Fruit fly (Drosophila melanogaster): ENCODE measurements around the gene CG7987.

DNA sequence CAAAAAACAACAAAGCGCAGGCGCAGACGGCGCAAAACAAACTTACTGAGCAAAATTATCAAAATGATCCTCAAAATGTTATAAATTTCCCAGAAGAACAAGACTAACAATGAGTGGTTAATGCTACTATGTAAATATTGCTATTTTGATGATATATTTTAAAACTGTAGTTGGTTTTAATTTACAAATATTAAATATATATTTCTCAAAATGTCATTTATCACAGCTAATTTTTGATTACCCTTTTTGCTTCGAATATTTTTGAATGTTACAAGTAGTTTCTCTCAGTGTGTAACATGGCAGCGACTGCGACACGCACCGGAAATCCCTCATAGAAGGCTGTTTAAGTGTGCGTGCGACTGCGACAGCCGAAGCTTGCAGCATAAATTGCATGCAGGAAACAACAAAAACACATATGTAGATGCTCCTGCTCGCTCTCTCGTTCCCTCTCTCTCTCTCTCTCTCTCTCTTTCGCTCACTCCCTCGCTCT, 22.3 kb upstream of the CG7987 start:
- TF ChIP-seq toe (GFP tag; optimal IDR thresholded peaks at IDR 0.05), result no peak
- TF ChIP-seq bab1 (GFP tag; optimal IDR thresholded peaks at IDR 0.05), result no peak
- TF ChIP-seq CG5204 (GFP tag; optimal IDR thresholded peaks at IDR 0.05), result no peak
- TF ChIP-seq kay (GFP tag; ENCODE audit: borderline replicate concordance), result no peak
- no peak for TF ChIP-seq tj (GFP tag; optimal IDR thresholded peaks at IDR 0.05)
- TF ChIP-seq CG7101 (tag; optimal IDR thresholded peaks at IDR 0.05), result no peak
